Worm (Caenorhabditis elegans): ENCODE measurements around the gene ant-1.1.

DNA sequence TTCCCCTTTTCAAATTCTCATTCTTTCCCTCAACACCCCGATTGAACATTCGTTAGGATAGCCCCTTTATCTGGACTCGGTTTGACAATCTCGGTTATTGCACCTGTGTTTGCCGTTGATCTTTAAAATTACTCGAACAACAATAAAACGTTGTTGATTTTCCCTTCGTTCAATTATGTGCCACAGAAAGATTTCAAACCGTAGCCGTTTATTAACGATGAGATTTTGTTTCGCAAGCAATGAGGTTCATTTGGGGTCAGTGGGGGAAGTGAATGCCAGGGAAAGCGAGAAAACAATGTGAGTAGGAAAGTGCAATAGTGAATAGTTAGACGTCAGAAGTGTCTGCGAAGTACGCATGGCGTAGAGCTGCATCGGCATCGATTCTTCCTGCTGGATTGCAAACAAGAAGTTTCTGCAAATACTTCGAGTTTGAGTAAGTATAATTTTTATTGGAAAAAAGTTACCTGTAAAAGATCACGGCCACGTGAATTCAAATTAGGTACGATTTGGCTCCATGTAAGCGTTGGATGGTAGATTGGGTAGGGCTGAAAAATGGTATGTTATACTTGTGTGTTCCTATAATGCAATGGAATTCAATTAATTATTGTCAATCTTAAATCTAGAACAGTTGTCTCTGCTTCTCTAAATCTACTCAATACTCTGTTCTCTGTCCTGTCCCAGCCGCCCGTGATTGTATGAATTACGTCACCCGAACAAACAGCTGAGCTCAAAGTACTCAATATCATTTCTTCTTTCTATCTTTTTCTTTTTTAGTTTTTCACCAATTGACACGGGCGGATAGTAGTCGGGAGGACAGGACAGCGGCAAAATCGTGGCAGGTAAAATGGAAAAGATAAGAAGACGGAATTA is 1.8 kb downstream of the ant-1.1 start, which contains the start of gene kel-3:
- TF ChIP-seq ref-2 (tag; optimal IDR thresholded peaks at IDR 0.05): no peak
- TF ChIP-seq ama-1 (optimal IDR thresholded peaks at IDR 0.05): peak; percentile 85
- no peak for TF ChIP-seq F13H6.1 (tag; optimal IDR thresholded peaks at IDR 0.05)
- TF ChIP-seq rnt-1 (tag; optimal IDR thresholded peaks at IDR 0.05): no peak
- no peak for TF ChIP-seq sox-4 (tag; optimal IDR thresholded peaks at IDR 0.05)
- TF ChIP-seq T23F11.4 (GFP tag; optimal IDR thresholded peaks at IDR 0.05): no peak
- TF ChIP-seq tbx-2 (tag; optimal IDR thresholded peaks at IDR 0.05): no peak
- no peak for TF ChIP-seq hlh-8 (tag; optimal IDR thresholded peaks at IDR 0.05)
- no peak for TF ChIP-seq C38D4.7 (GFP tag; optimal IDR thresholded peaks at IDR 0.05)
- TF ChIP-seq npax-4 (tag; optimal IDR thresholded peaks at IDR 0.05): no peak
- TF ChIP-seq unc-55 (GFP tag; optimal IDR thresholded peaks at IDR 0.05): peak; percentile 49
